Fruit fly (Drosophila melanogaster) whole organism, embryonic: ENCODE data around the gene SIFaR.

Experiments used
- B-H1 ChIP-seq: fragments of 200-800 bp; sonication (Bioruptor generic); IDR thresholded peaks from 3 replicates; pipeline ENCODE4 v1.3.6; 2022; ENCODE audit warnings: missing biosample characterization, missing genetic modification characterization
- CG10147 ChIP-seq: fragments of 200-800 bp; sonication (Bioruptor generic); optimal IDR thresholded peaks from 2 replicates; lab custom pipeline; 2019; ENCODE audit warnings: missing biosample characterization, mild to moderate bottlenecking, missing genetic modification characterization, moderate library complexity
- CG10209 ChIP-seq: fragments of 200-800 bp; sonication (Bioruptor generic); optimal IDR thresholded peaks from 3 replicates; lab custom pipeline; 2017; ENCODE audit warnings: missing biosample characterization, mild to moderate bottlenecking, missing genetic modification characterization, missing genetic modification reagents
- CG10543 ChIP-seq: fragments of 200-800 bp; sonication (Bioruptor generic); optimal IDR thresholded peaks from 3 replicates; lab custom pipeline; 2017; ENCODE audit warnings: missing biosample characterization, mild to moderate bottlenecking, missing genetic modification characterization, moderate library complexity
- CG12104 ChIP-seq: fragments of 200-800 bp; sonication (Bioruptor generic); optimal IDR thresholded peaks from 3 replicates; lab custom pipeline; 2016; ENCODE audit warnings: missing biosample characterization, missing genetic modification characterization
- CG12744 ChIP-seq: fragments of 200-800 bp; sonication (Bioruptor generic); optimal IDR thresholded peaks from 2 replicates; lab custom pipeline; 2016; ENCODE audit warnings: missing biosample characterization, missing genetic modification characterization
- CG13775 ChIP-seq: fragments of 200-800 bp; sonication (Bioruptor generic); optimal IDR thresholded peaks from 3 replicates; lab custom pipeline; 2017; ENCODE audit warnings: missing biosample characterization, mild to moderate bottlenecking, missing genetic modification characterization
- CG14441 ChIP-seq: fragments of 200-800 bp; sonication (Bioruptor generic); IDR thresholded peaks from 2 replicates; pipeline ENCODE4 v1.3.6; 2022; ENCODE audit warnings: missing biosample characterization, missing genetic modification characterization
- CG15514 ChIP-seq: fragments of 200-800 bp; sonication (Bioruptor generic); optimal IDR thresholded peaks from 3 replicates; lab custom pipeline; 2017; ENCODE audit warnings: missing biosample characterization, missing genetic modification characterization, mild to moderate bottlenecking, moderate library complexity, missing genetic modification reagents
- CG17612 ChIP-seq: fragments of 200-800 bp; sonication (Bioruptor generic); IDR thresholded peaks from 2 replicates; pipeline ENCODE4 v1.3.6; 2022; ENCODE audit warnings: missing biosample characterization, missing genetic modification characterization
- CG17802 ChIP-seq: fragments of 200-800 bp; sonication (Bioruptor generic); optimal IDR thresholded peaks from 2 replicates; lab custom pipeline; 2018; ENCODE audit warnings: missing biosample characterization, mild to moderate bottlenecking, missing genetic modification characterization, moderate library complexity
- CG18764 ChIP-seq: fragments of 200-800 bp; sonication (Bioruptor generic); optimal IDR thresholded peaks from 3 replicates; lab custom pipeline; 2016; ENCODE audit warnings: missing biosample characterization, missing genetic modification characterization
- CG2889 ChIP-seq: fragments of 200-800 bp; sonication (Bioruptor generic); IDR thresholded peaks from 3 replicates; pipeline ENCODE4 v1.3.6; 2022; ENCODE audit warnings: missing biosample characterization, missing genetic modification characterization
- CG34376 ChIP-seq: fragments of 200-800 bp; sonication (Bioruptor generic); optimal IDR thresholded peaks from 2 replicates; lab custom pipeline; 2018; ENCODE audit warnings: missing biosample characterization, mild to moderate bottlenecking, missing genetic modification characterization
- CG6254 ChIP-seq: fragments of 200-800 bp; sonication (Bioruptor generic); optimal IDR thresholded peaks from 3 replicates; lab custom pipeline; 2017; ENCODE audit warnings: mild to moderate bottlenecking, missing biosample characterization, missing genetic modification reagents, missing genetic modification characterization
- CG6813 ChIP-seq: fragments of 200-800 bp; sonication (Bioruptor generic); optimal IDR thresholded peaks from 2 replicates; lab custom pipeline; 2017; ENCODE audit warnings: missing biosample characterization, missing genetic modification characterization, mild to moderate bottlenecking, moderate library complexity, missing genetic modification reagents
- CG6854 ChIP-seq: fragments of 200-800 bp; sonication (Bioruptor generic); optimal IDR thresholded peaks from 3 replicates; lab custom pipeline; 2017; ENCODE audit warnings: missing biosample characterization, mild to moderate bottlenecking, missing genetic modification characterization
- CG7745 ChIP-seq: fragments of 200-800 bp; sonication (Bioruptor generic); optimal IDR thresholded peaks from 2 replicates; lab custom pipeline; 2018; ENCODE audit warnings: missing biosample characterization, mild to moderate bottlenecking, missing genetic modification characterization, moderate library complexity
- CG9437 ChIP-seq: fragments of 200-800 bp; sonication (Bioruptor generic); optimal IDR thresholded peaks from 2 replicates; lab custom pipeline; 2018; ENCODE audit warnings: missing biosample characterization, mild to moderate bottlenecking, missing genetic modification characterization
- Dll ChIP-seq: fragments of 200-800 bp; sonication (Bioruptor generic); IDR thresholded peaks from 4 replicates; pipeline ENCODE4 v1.3.6; 2022; ENCODE audit warnings: missing biosample characterization, missing genetic modification characterization; ENCODE audit not compliant: partially characterized antibody
- H2.0 ChIP-seq: fragments of 200-800 bp; sonication (Bioruptor generic); IDR thresholded peaks from 2 replicates; pipeline ENCODE4 v1.3.6; 2022; ENCODE audit warnings: missing biosample characterization, missing genetic modification characterization
- Kr ChIP-seq: fragments of 200-800 bp; sonication (Bioruptor generic); optimal IDR thresholded peaks from 2 replicates; lab custom pipeline; 2017; ENCODE audit warnings: missing biosample characterization, mild to moderate bottlenecking, missing genetic modification characterization
- NFAT ChIP-seq: fragments of 200-800 bp; sonication (Bioruptor generic); IDR thresholded peaks from 2 replicates; pipeline ENCODE4 v1.3.6; 2022; ENCODE audit warnings: missing biosample characterization, missing genetic modification characterization
- Nf-YC ChIP-seq: fragments of 200-800 bp; optimal IDR thresholded peaks from 3 replicates; lab custom pipeline; 2019; ENCODE audit warnings: missing biosample characterization, mild to moderate bottlenecking, missing genetic modification characterization, moderate library complexity
- NfI ChIP-seq: fragments of 200-800 bp; sonication (Bioruptor generic); optimal IDR thresholded peaks from 3 replicates; lab custom pipeline; 2018; ENCODE audit warnings: missing biosample characterization, mild to moderate bottlenecking, missing genetic modification characterization, moderate library complexity
- Oli ChIP-seq: fragments of 200-800 bp; sonication (Bioruptor generic); optimal IDR thresholded peaks from 2 replicates; lab custom pipeline; 2018; ENCODE audit warnings: missing biosample characterization, mild to moderate bottlenecking, missing genetic modification characterization, moderate library complexity
- Xrp1 ChIP-seq: fragments of 200-800 bp; sonication (Bioruptor generic); IDR thresholded peaks from 2 replicates; pipeline ENCODE4 v1.3.6; 2022; ENCODE audit warnings: missing biosample characterization, missing genetic modification characterization
- bcd ChIP-seq: fragments of 200-800 bp; sonication (Bioruptor generic); optimal IDR thresholded peaks from 2 replicates; lab custom pipeline; 2017; ENCODE audit warnings: missing biosample characterization, mild to moderate bottlenecking, missing genetic modification characterization
- chif ChIP-seq, 2 experiments: fragments of 200-800 bp; sonication (Bioruptor generic); optimal IDR thresholded peaks; 3 replicates each; lab custom pipeline; 2016; ENCODE audit warnings: missing biosample characterization in 2 of 2, missing genetic modification characterization in 2 of 2
- crol ChIP-seq: fragments of 200-800 bp; sonication (Bioruptor generic); IDR thresholded peaks from 2 replicates; pipeline ENCODE4 v1.3.6; 2022; ENCODE audit warnings: missing biosample characterization, missing genetic modification characterization
- gcm ChIP-seq: fragments of 200-800 bp; sonication (Bioruptor generic); optimal IDR thresholded peaks from 2 replicates; lab custom pipeline; 2019; ENCODE audit warnings: missing biosample characterization, mild to moderate bottlenecking, missing genetic modification characterization, moderate library complexity
- gem ChIP-seq: fragments of 200-800 bp; sonication (Bioruptor generic); optimal IDR thresholded peaks from 2 replicates; lab custom pipeline; 2019; ENCODE audit warnings: missing biosample characterization, mild to moderate bottlenecking, missing genetic modification characterization, moderate library complexity
- insv ChIP-seq, 2 experiments: fragments of 200-800 bp; sonication (Bioruptor generic); optimal IDR thresholded peaks; 3 replicates each; lab custom pipeline; 2016 to 2018; ENCODE audit warnings: missing biosample characterization in 2 of 2, missing genetic modification characterization in 2 of 2
- lilli ChIP-seq: fragments of 200-800 bp; sonication (Bioruptor generic); optimal IDR thresholded peaks from 3 replicates; lab custom pipeline; 2016; ENCODE audit warnings: missing biosample characterization, missing genetic modification characterization
- lov ChIP-seq, 2 experiments: fragments of 200-800 bp in 1 of 2; fragments of >200 bp in 1 of 2; sonication (Bioruptor generic) in 1 of 2; IDR thresholded peaks in 1 of 2; optimal IDR thresholded peaks in 1 of 2; 2 replicates in 1 of 2; 3 replicates in 1 of 2; pipeline versions ENCODE4 v1.3.6 to Lab custom; 2017 to 2022; ENCODE audit warnings: missing biosample characterization in 1 of 2, missing genetic modification characterization in 1 of 2
- nau ChIP-seq: fragments of 200-800 bp; sonication (Bioruptor generic); optimal IDR thresholded peaks from 3 replicates; lab custom pipeline; 2017; ENCODE audit warnings: missing biosample characterization, mild to moderate bottlenecking, missing genetic modification characterization, missing genetic modification reagents
- odd ChIP-seq: fragments of 200-800 bp; sonication (Bioruptor generic); optimal IDR thresholded peaks from 2 replicates; lab custom pipeline; 2017; ENCODE audit warnings: missing biosample characterization, mild to moderate bottlenecking, missing genetic modification characterization
- otp ChIP-seq: fragments of 200-800 bp; sonication (Bioruptor generic); IDR thresholded peaks from 3 replicates; pipeline ENCODE4, ENCODE4 v1.3.6; 2022; ENCODE audit warnings: missing biosample characterization, missing genetic modification characterization
- pan ChIP-seq, 4 experiments: fragments of >200 bp in 3 of 4; fragments of 200-800 bp in 1 of 4; sonication (Bioruptor generic) in 1 of 4; optimal IDR thresholded peaks in 3 of 4; IDR thresholded peaks in 1 of 4; 2 replicates each; pipeline versions ENCODE4 v1.3.6 to Lab custom; 2017 to 2022; ENCODE audit warnings: missing biosample characterization in 2 of 4, missing genetic modification characterization in 2 of 4, mixed read lengths in 1 of 4
- peb ChIP-seq: fragments of 200-800 bp; sonication (Bioruptor generic); IDR thresholded peaks from 2 replicates; pipeline ENCODE4 v1.3.6; 2022; ENCODE audit warnings: missing biosample characterization, missing genetic modification characterization
- prd ChIP-seq, 3 experiments: fragments of >200 bp in 2 of 3; fragments of 200-800 bp in 1 of 3; sonication (Bioruptor generic) in 1 of 3; optimal IDR thresholded peaks in 2 of 3; IDR thresholded peaks in 1 of 3; 2 replicates in 2 of 3; 3 replicates in 1 of 3; pipeline versions ENCODE4 v1.3.6 to Lab custom; 2017 to 2022; ENCODE audit warnings: missing biosample characterization in 1 of 3, missing genetic modification characterization in 1 of 3
- rib ChIP-seq: fragments of 200-800 bp; sonication (Bioruptor generic); IDR thresholded peaks from 2 replicates; pipeline ENCODE4 v1.3.6; 2022; ENCODE audit warnings: missing biosample characterization, missing genetic modification characterization
- slbo ChIP-seq: fragments of 200-800 bp; sonication (Bioruptor generic); IDR thresholded peaks from 2 replicates; pipeline ENCODE4 v1.3.6; 2022; ENCODE audit warnings: missing biosample characterization, missing genetic modification characterization
- so ChIP-seq: fragments of 200-800 bp; sonication (Bioruptor generic); IDR thresholded peaks from 3 replicates; pipeline ENCODE4 v1.3.6; 2022; ENCODE audit warnings: missing biosample characterization, missing genetic modification characterization
- tap ChIP-seq: fragments of 200-800 bp; optimal IDR thresholded peaks from 3 replicates; lab custom pipeline; 2019; ENCODE audit warnings: missing biosample characterization, mild to moderate bottlenecking, missing genetic modification characterization, moderate library complexity
- tio ChIP-seq: fragments of 200-800 bp; sonication (Bioruptor generic); optimal IDR thresholded peaks from 2 replicates; lab custom pipeline; 2017; ENCODE audit warnings: missing biosample characterization, missing genetic modification characterization, inconsistent platforms
- ttk ChIP-seq: fragments of 200-800 bp; sonication (Bioruptor generic); IDR thresholded peaks from 2 replicates; pipeline ENCODE4 v2.1.2; 2022; ENCODE audit warnings: missing biosample characterization, missing genetic modification characterization
- yki ChIP-seq: fragments of >200 bp; optimal IDR thresholded peaks from 3 replicates; lab custom pipeline; 2018

SIFaR gene

DNA sequence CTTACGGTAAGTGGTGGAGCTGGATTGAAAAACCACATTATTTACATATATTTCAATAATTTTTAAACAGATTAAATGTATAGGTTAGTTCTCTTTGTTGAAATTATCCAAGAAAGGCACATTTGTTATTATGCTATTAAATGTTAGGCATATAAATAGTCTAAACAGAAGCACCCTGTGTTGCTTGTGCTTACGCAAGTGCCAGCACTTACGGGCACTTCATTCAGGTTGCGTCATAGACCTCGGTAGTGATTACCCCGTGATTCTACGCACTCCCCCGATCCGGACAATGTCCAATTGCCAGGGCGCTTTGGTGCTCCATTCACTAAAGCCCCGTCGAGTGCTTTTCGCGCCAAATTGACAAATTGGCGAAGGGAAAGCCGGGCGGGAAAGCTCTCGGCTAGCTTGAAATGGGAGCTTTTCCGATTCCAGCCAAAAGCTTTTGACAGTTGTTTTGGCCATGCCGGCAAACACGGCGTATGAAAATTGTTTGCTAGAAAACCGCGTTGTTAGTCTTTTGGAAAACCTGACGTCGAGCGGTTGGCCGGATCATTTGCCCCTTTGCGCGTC lies 47.2 kb downstream of the SIFaR start, which contains the start of gene ETHR (continued):
- 0 out of 2 replicates have a peak, but pooled peaks have one; percentile 16 for TF ChIP-seq H2.0 (GFP tag; lab: Robert Waterston, UW)
- TF ChIP-seq yki (lab: Kevin White, UChicago), result no peak
- TF ChIP-seq insv (GFP tag; optimal IDR thresholded peaks at IDR 0.05; lab: Kevin White, UChicago), result no peak
- TF ChIP-seq tio (GFP tag; lab: Kevin White, UChicago), result peak; percentile 35
- TF ChIP-seq pan (optimal IDR thresholded peaks at IDR 0.05; lab: Kevin White, UChicago), result no peak
- peak in 1 of 2 experiments; percentile 37 for TF ChIP-seq pan (GFP tag; optimal IDR thresholded peaks at IDR 0.05 in 1 of 2, IDR thresholded peaks at IDR 0.05 in 1 of 2)
- TF ChIP-seq tap, result no peak
- TF ChIP-seq CG10209 (GFP tag; lab: Kevin White, UChicago), result peak; percentile 9
- TF ChIP-seq peb (GFP tag; lab: Robert Waterston, UW), result no peak
- TF ChIP-seq prd (optimal IDR thresholded peaks at IDR 0.05; lab: Kevin White, UChicago), result no peak
- peak; percentile 44; the same call in 1 of the 3 replicates for TF ChIP-seq prd (GFP tag; IDR thresholded peaks at IDR 0.05; lab: Robert Waterston, UW)
- TF ChIP-seq ttk, result no peak
- TF ChIP-seq gcm (GFP tag; lab: Kevin White, UChicago), result peak; percentile 23
- TF ChIP-seq CG7745 (tag; lab: Kevin White, UChicago), result no peak
- peak; percentile 39 for TF ChIP-seq bcd (GFP tag; lab: Kevin White, UChicago)
- no peak for TF ChIP-seq otp (GFP tag; lab: Robert Waterston, UW)
- TF ChIP-seq CG6854 (GFP tag; lab: Kevin White, UChicago), result peak; percentile 37
- TF ChIP-seq CG10543 (GFP tag; lab: Kevin White, UChicago), result peak; percentile 61
- no peak for TF ChIP-seq CG17802 (tag; lab: Kevin White, UChicago)
- peak; percentile 34 for TF ChIP-seq lilli (GFP tag; lab: Kevin White, UChicago)
- peak; percentile 39 for TF ChIP-seq CG13775 (GFP tag; lab: Kevin White, UChicago)
- TF ChIP-seq CG6813 (GFP tag; lab: Kevin White, UChicago), result peak; percentile 42
- peak; percentile 65 for TF ChIP-seq CG9437 (GFP tag; lab: Kevin White, UChicago)
- peak; percentile 4 for TF ChIP-seq odd (GFP tag; lab: Kevin White, UChicago)
- peak; percentile 71 for TF ChIP-seq CG6254
- TF ChIP-seq CG2889 (GFP tag; lab: Robert Waterston, UW), result no peak
- peak; percentile 80 for TF ChIP-seq rib (GFP tag; lab: Robert Waterston, UW)
- peak; percentile 56 for TF ChIP-seq Nf-YC (tag; lab: Kevin White, UChicago)
- no peak for TF ChIP-seq Kr (GFP tag; lab: Kevin White, UChicago)
- peak; percentile 43; the same call in 2 of the 3 replicates for TF ChIP-seq B-H1 (GFP tag; lab: Robert Waterston, UW)
- TF ChIP-seq nau (GFP tag; lab: Kevin White, UChicago), result peak; percentile 4
- TF ChIP-seq NfI (GFP tag; lab: Kevin White, UChicago), result peak; percentile 30
- no peak for TF ChIP-seq Dll
- TF ChIP-seq CG15514 (GFP tag; lab: Kevin White, UChicago), result peak; percentile 45
- peak; percentile 47; the same call in 1 of the 2 replicates for TF ChIP-seq CG14441 (GFP tag; lab: Robert Waterston, UW)
- TF ChIP-seq CG17612 (GFP tag; lab: Robert Waterston, UW), result no peak
- TF ChIP-seq CG10147, result peak; percentile 47
- no peak for TF ChIP-seq chif (GFP tag; optimal IDR thresholded peaks at IDR 0.05; lab: Kevin White, UChicago)
- peak; percentile 77; the same call in 2 of the 3 replicates for TF ChIP-seq so
- TF ChIP-seq Oli (tag; lab: Kevin White, UChicago), result peak; percentile 22
- peak; percentile 30 for TF ChIP-seq CG12104 (GFP tag; lab: Kevin White, UChicago)
- peak; percentile 65 for TF ChIP-seq CG34376
- TF ChIP-seq lov (optimal IDR thresholded peaks at IDR 0.05; lab: Kevin White, UChicago), result no peak
- TF ChIP-seq lov (GFP tag; IDR thresholded peaks at IDR 0.05; lab: Robert Waterston, UW), result no peak
- TF ChIP-seq slbo (GFP tag; lab: Robert Waterston, UW), result peak; percentile 78
- TF ChIP-seq gem (tag; lab: Kevin White, UChicago), result peak; percentile 62
- peak; percentile 5 for TF ChIP-seq CG18764 (GFP tag; lab: Kevin White, UChicago)
- peak; percentile 88 for TF ChIP-seq crol (GFP tag; lab: Robert Waterston, UW)
- peak; percentile 40 for TF ChIP-seq Xrp1 (GFP tag; lab: Robert Waterston, UW)
- 0 out of 2 replicates have a peak, but pooled peaks have one; percentile 38 for TF ChIP-seq NFAT (GFP tag; lab: Robert Waterston, UW)
- peak; percentile 19 for TF ChIP-seq CG12744 (GFP tag; lab: Kevin White, UChicago)
